Fruit fly (Drosophila melanogaster) whole organism, embryonic: ENCODE data around the gene CG45544.

Experiments
- CG10274 ChIP-seq: fragments of 200-800 bp; sonication (Bioruptor generic); optimal IDR thresholded peaks from 3 replicates; lab custom pipeline; 2017; ENCODE audit warnings: missing biosample characterization, mild to moderate bottlenecking, missing genetic modification characterization
- CG10979 ChIP-seq: fragments of 200-800 bp; sonication (Bioruptor generic); optimal IDR thresholded peaks from 2 replicates; lab custom pipeline; 2018; ENCODE audit warnings: missing biosample characterization, mild to moderate bottlenecking, missing genetic modification characterization, moderate library complexity
- CG11504 ChIP-seq: fragments of 200-800 bp; sonication (Bioruptor generic); optimal IDR thresholded peaks from 3 replicates; lab custom pipeline; 2019; ENCODE audit warnings: missing biosample characterization, mild to moderate bottlenecking, missing genetic modification characterization, moderate library complexity
- CG14710 ChIP-seq: fragments of 200-800 bp; sonication (Bioruptor generic); optimal IDR thresholded peaks from 3 replicates; lab custom pipeline; 2019; ENCODE audit warnings: missing biosample characterization, mild to moderate bottlenecking, missing genetic modification characterization, moderate library complexity
- CG15696 ChIP-seq: fragments of 200-800 bp; sonication (Bioruptor generic); optimal IDR thresholded peaks from 2 replicates; lab custom pipeline; 2019; ENCODE audit warnings: missing biosample characterization, mild to moderate bottlenecking, missing genetic modification characterization, moderate library complexity
- CG16779 ChIP-seq: fragments of 200-800 bp; sonication (Bioruptor generic); IDR thresholded peaks from 2 replicates; pipeline ENCODE4 v1.3.6; 2022; ENCODE audit warnings: missing biosample characterization, missing genetic modification characterization
- CG17361 ChIP-seq: fragments of 200-800 bp; sonication (Bioruptor generic); IDR thresholded peaks from 3 replicates; pipeline ENCODE4 v1.3.6; 2022; ENCODE audit warnings: missing biosample characterization, missing genetic modification characterization
- CG17829 ChIP-seq: fragments of 200-800 bp; optimal IDR thresholded peaks from 2 replicates; lab custom pipeline; 2019; ENCODE audit warnings: missing biosample characterization, mild to moderate bottlenecking, missing genetic modification characterization, moderate library complexity
- CG18262 ChIP-seq: fragments of 200-800 bp; optimal IDR thresholded peaks from 3 replicates; lab custom pipeline; 2019; ENCODE audit warnings: missing biosample characterization, mild to moderate bottlenecking, missing genetic modification characterization, moderate library complexity
- CG2712 ChIP-seq: fragments of 200-800 bp; optimal IDR thresholded peaks from 3 replicates; lab custom pipeline; 2019; ENCODE audit warnings: missing biosample characterization, mild to moderate bottlenecking, missing genetic modification characterization, moderate library complexity
- CG31441 ChIP-seq: fragments of 200-800 bp; sonication (Bioruptor generic); IDR thresholded peaks from 2 replicates; pipeline ENCODE4 v1.3.6; 2022; ENCODE audit warnings: missing biosample characterization, missing genetic modification characterization
- CG33557 ChIP-seq: fragments of 200-800 bp; sonication (Bioruptor generic); optimal IDR thresholded peaks from 2 replicates; lab custom pipeline; 2019; ENCODE audit warnings: missing biosample characterization, mild to moderate bottlenecking, missing genetic modification characterization, moderate library complexity
- CG34422 ChIP-seq: fragments of 200-800 bp; sonication (Bioruptor generic); IDR thresholded peaks from 3 replicates; pipeline ENCODE4 v1.3.6; 2022; ENCODE audit warnings: missing biosample characterization, missing genetic modification characterization
- CG6791 ChIP-seq: fragments of 200-800 bp; sonication (Bioruptor generic); IDR thresholded peaks from 3 replicates; pipeline ENCODE4 v1.3.6; 2022; ENCODE audit warnings: missing biosample characterization, missing genetic modification characterization; ENCODE audit not compliant: partially characterized antibody
- CG7839 ChIP-seq: fragments of 200-800 bp; sonication (Bioruptor generic); optimal IDR thresholded peaks from 3 replicates; lab custom pipeline; 2018; ENCODE audit warnings: missing biosample characterization, mild to moderate bottlenecking, missing genetic modification characterization, moderate library complexity
- CG8765 ChIP-seq: fragments of 200-800 bp; sonication (Bioruptor generic); IDR thresholded peaks from 2 replicates; pipeline ENCODE4 v1.3.6; 2022; ENCODE audit warnings: missing biosample characterization, missing genetic modification characterization
- CG9727 ChIP-seq: fragments of 200-800 bp; sonication (Bioruptor generic); optimal IDR thresholded peaks from 3 replicates; lab custom pipeline; 2017; ENCODE audit warnings: missing biosample characterization, mild to moderate bottlenecking, missing genetic modification characterization
- CoRest ChIP-seq: fragments of 200-800 bp; sonication (Bioruptor generic); optimal IDR thresholded peaks from 3 replicates; lab custom pipeline; 2018; ENCODE audit warnings: missing biosample characterization, mild to moderate bottlenecking, missing genetic modification characterization, moderate library complexity
- D19A ChIP-seq: fragments of 200-800 bp; optimal IDR thresholded peaks from 3 replicates; lab custom pipeline; 2019; ENCODE audit warnings: missing biosample characterization, mild to moderate bottlenecking, missing genetic modification characterization, moderate library complexity
- Ets65A ChIP-seq: fragments of 200-800 bp; sonication (Bioruptor generic); peaks from one replicate; lab custom pipeline; 2016; ENCODE audit warnings: missing biosample characterization, missing genetic modification characterization
- Hr78 ChIP-seq, 2 experiments: fragments of 200-800 bp in 1 of 2; fragments of >200 bp in 1 of 2; sonication (Bioruptor generic) in 1 of 2; optimal IDR thresholded peaks; 2 replicates each; lab custom pipeline; 2017 to 2019; ENCODE audit warnings: missing biosample characterization in 2 of 2, missing genetic modification characterization in 2 of 2, mild to moderate bottlenecking in 1 of 2, moderate library complexity in 1 of 2
- Lhr ChIP-seq: fragments of 200-800 bp; sonication (Bioruptor generic); optimal IDR thresholded peaks from 3 replicates; lab custom pipeline; 2017; ENCODE audit warnings: mild to moderate bottlenecking, missing biosample characterization, missing genetic modification reagents, missing genetic modification characterization
- Pdp1 ChIP-seq, 2 experiments: fragments of 200-800 bp; sonication (Bioruptor generic); optimal IDR thresholded peaks; 3 replicates each; lab custom pipeline; 2016; ENCODE audit warnings: missing biosample characterization in 2 of 2, missing genetic modification characterization in 2 of 2, mild to moderate bottlenecking in 1 of 2, moderate library complexity in 1 of 2
- Ssrp ChIP-seq: fragments of 200-800 bp; sonication (Bioruptor generic); optimal IDR thresholded peaks from 2 replicates; lab custom pipeline; 2018; ENCODE audit warnings: missing biosample characterization, mild to moderate bottlenecking, missing genetic modification characterization, moderate library complexity
- Trl ChIP-seq, 3 experiments: fragments of >200 bp in 2 of 3; fragments of 200-800 bp in 1 of 3; sonication (Bioruptor generic) in 1 of 3; optimal IDR thresholded peaks; 2 replicates in 1 of 3; 3 replicates in 2 of 3; lab custom pipeline; 2016 to 2017; ENCODE audit warnings: missing biosample characterization in 1 of 3, missing genetic modification characterization in 1 of 3
- Xrp1 ChIP-seq: fragments of 200-800 bp; sonication (Bioruptor generic); IDR thresholded peaks from 2 replicates; pipeline ENCODE4 v1.3.6; 2022; ENCODE audit warnings: missing biosample characterization, missing genetic modification characterization
- ato ChIP-seq: fragments of 200-800 bp; sonication (Bioruptor generic); IDR thresholded peaks from 2 replicates; pipeline ENCODE4 v1.3.6; 2022; ENCODE audit warnings: missing biosample characterization, missing genetic modification characterization; ENCODE audit not compliant: partially characterized antibody
- bigmax ChIP-seq: fragments of 200-800 bp; sonication (Bioruptor generic); optimal IDR thresholded peaks from 2 replicates; lab custom pipeline; 2018; ENCODE audit warnings: missing biosample characterization, mild to moderate bottlenecking, missing genetic modification characterization
- bsh ChIP-seq, 2 experiments: fragments of 200-800 bp; sonication (Bioruptor generic); optimal IDR thresholded peaks; 2 replicates each; lab custom pipeline; 2017 to 2018; ENCODE audit warnings: mild to moderate bottlenecking in 2 of 2, missing biosample characterization in 2 of 2, missing genetic modification characterization in 2 of 2, moderate library complexity in 1 of 2
- cg ChIP-seq: fragments of 200-800 bp; sonication (Bioruptor generic); optimal IDR thresholded peaks from 3 replicates; lab custom pipeline; 2019; ENCODE audit warnings: missing biosample characterization, mild to moderate bottlenecking, missing genetic modification characterization, moderate library complexity
- crol ChIP-seq: fragments of 200-800 bp; sonication (Bioruptor generic); IDR thresholded peaks from 2 replicates; pipeline ENCODE4 v1.3.6; 2022; ENCODE audit warnings: missing biosample characterization, missing genetic modification characterization
- dmrt11E ChIP-seq: fragments of 200-800 bp; sonication (Bioruptor generic); optimal IDR thresholded peaks from 3 replicates; lab custom pipeline; 2018; ENCODE audit warnings: missing biosample characterization, mild to moderate bottlenecking, missing genetic modification characterization, moderate library complexity
- gcm ChIP-seq: fragments of 200-800 bp; sonication (Bioruptor generic); optimal IDR thresholded peaks from 2 replicates; lab custom pipeline; 2019; ENCODE audit warnings: missing biosample characterization, mild to moderate bottlenecking, missing genetic modification characterization, moderate library complexity
- gem ChIP-seq: fragments of 200-800 bp; sonication (Bioruptor generic); optimal IDR thresholded peaks from 2 replicates; lab custom pipeline; 2019; ENCODE audit warnings: missing biosample characterization, mild to moderate bottlenecking, missing genetic modification characterization, moderate library complexity
- gfzf ChIP-seq: fragments of 200-800 bp; sonication (Bioruptor generic); optimal IDR thresholded peaks from 2 replicates; lab custom pipeline; 2016; ENCODE audit warnings: missing biosample characterization, mild to moderate bottlenecking, missing genetic modification characterization, moderate library complexity
- lab ChIP-seq: fragments of 200-800 bp; sonication (Bioruptor generic); optimal IDR thresholded peaks from 3 replicates; lab custom pipeline; 2017; ENCODE audit warnings: missing biosample characterization, missing genetic modification characterization, mild to moderate bottlenecking, moderate library complexity, missing genetic modification reagents
- lola ChIP-seq, 3 experiments: fragments of >200 bp in 2 of 3; fragments of 200-800 bp in 1 of 3; sonication (Bioruptor generic) in 1 of 3; optimal IDR thresholded peaks; 2 replicates each; lab custom pipeline; 2017 to 2019; ENCODE audit warnings: missing biosample characterization in 3 of 3, missing genetic modification characterization in 3 of 3, mild to moderate bottlenecking in 1 of 3, moderate library complexity in 1 of 3
- nmo ChIP-seq: fragments of 200-800 bp; sonication (Bioruptor generic); optimal IDR thresholded peaks from 2 replicates; lab custom pipeline; 2018; ENCODE audit warnings: missing biosample characterization, mild to moderate bottlenecking, missing genetic modification characterization, moderate library complexity
- org-1 ChIP-seq: fragments of 200-800 bp; sonication (Bioruptor generic); optimal IDR thresholded peaks from 2 replicates; lab custom pipeline; 2017; ENCODE audit warnings: missing biosample characterization, missing genetic modification characterization
- phol ChIP-seq: fragments of 200-800 bp; sonication (Bioruptor generic); optimal IDR thresholded peaks from 3 replicates; lab custom pipeline; 2018; ENCODE audit warnings: missing biosample characterization, mild to moderate bottlenecking, missing genetic modification characterization, moderate library complexity
- ranshi ChIP-seq: fragments of 200-800 bp; sonication (Bioruptor generic); IDR thresholded peaks from 2 replicates; pipeline ENCODE4 v1.3.6; 2022; ENCODE audit warnings: missing biosample characterization, missing genetic modification characterization
- rib ChIP-seq: fragments of 200-800 bp; sonication (Bioruptor generic); IDR thresholded peaks from 2 replicates; pipeline ENCODE4 v1.3.6; 2022; ENCODE audit warnings: missing biosample characterization, missing genetic modification characterization
- trem ChIP-seq: fragments of 200-800 bp; optimal IDR thresholded peaks from 3 replicates; lab custom pipeline; 2019; ENCODE audit warnings: missing biosample characterization, mild to moderate bottlenecking, missing genetic modification characterization, moderate library complexity
- zen ChIP-seq: fragments of 200-800 bp; sonication (Bioruptor generic); optimal IDR thresholded peaks from 3 replicates; lab custom pipeline; 2018; ENCODE audit warnings: missing biosample characterization, mild to moderate bottlenecking, missing genetic modification characterization, moderate library complexity
- zen2 ChIP-seq: fragments of 200-800 bp; sonication (Bioruptor generic); IDR thresholded peaks from 3 replicates; pipeline ENCODE4 v1.3.6; 2022; ENCODE audit warnings: missing biosample characterization, missing genetic modification characterization; ENCODE audit not compliant: partially characterized antibody
- zf30C ChIP-seq: fragments of 200-800 bp; sonication (Bioruptor generic); optimal IDR thresholded peaks from 3 replicates; lab custom pipeline; 2018; ENCODE audit warnings: missing biosample characterization, mild to moderate bottlenecking, missing genetic modification characterization
- zfh1 ChIP-seq: fragments of 200-800 bp; sonication (Bioruptor generic); IDR thresholded peaks from 3 replicates; pipeline ENCODE4 v1.3.6; 2022; ENCODE audit warnings: missing biosample characterization, missing genetic modification characterization

The CG45544 gene

DNA sequence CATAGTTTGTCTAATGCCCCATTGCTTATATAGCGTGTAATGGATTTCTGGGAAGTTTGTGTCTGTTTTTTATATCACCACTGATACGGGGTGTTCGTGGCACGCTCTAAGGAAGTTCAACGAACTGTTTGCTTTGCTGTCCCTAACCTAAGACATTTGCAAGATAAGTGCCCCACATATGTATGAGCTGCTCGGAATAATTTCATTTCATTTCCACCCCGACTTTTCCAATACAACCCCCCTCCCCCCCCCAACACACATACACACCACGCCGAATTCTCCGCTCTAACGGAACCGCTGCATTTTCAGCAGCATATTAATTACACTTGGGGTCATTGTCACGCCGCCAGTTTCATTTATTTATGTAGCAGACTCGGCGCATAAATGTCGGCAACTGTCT is 11.8 kb downstream of the CG45544 start (continued):
- TF ChIP-seq Hr78 (GFP tag; optimal IDR thresholded peaks at IDR 0.05; lab: Kevin White, UChicago) (peak in 1 of 2 experiments; percentile 37), Ssrp (tag; lab: Kevin White, UChicago) (no peak), gcm (GFP tag; lab: Kevin White, UChicago) (peak; percentile 48), Pdp1 (GFP tag; optimal IDR thresholded peaks at IDR 0.05; lab: Kevin White, UChicago) (peak in 1 of 2 experiments; percentile 52), CG34422 (no peak), Trl (optimal IDR thresholded peaks at IDR 0.05; lab: Kevin White, UChicago) (no peak), Trl (GFP tag; optimal IDR thresholded peaks at IDR 0.05; lab: Kevin White, UChicago) (no peak), zfh1 (GFP tag; lab: Robert Waterston, UW) (no peak), D19A (peak; percentile 6), bigmax (GFP tag; lab: Kevin White, UChicago) (peak; percentile 8), cg (GFP tag; lab: Kevin White, UChicago) (peak; percentile 51), crol (GFP tag; lab: Robert Waterston, UW) (peak; percentile 91), CG16779 (no peak), Lhr (GFP tag; lab: Kevin White, UChicago) (no peak)

DNA sequence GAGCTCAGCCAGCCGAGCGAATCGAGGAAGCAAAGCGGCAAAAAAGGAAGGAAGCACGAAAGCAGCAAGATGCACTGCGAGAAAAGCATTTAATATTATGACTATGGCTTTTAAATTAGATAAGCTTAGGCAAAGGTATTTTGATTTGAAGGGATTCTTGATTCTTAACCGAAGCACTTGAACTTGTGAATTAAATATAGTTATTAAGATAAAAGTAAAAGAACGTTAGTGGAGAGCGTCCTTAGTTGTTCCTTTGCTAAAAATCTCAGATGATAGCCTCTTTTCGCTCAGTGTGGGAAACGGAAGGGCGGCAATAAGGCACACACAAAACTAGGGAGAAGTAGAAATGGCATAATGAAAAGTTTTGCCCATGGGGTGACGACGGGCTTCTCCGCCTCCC is 12.9 kb downstream of the CG45544 start:
- TF ChIP-seq gfzf (GFP tag; lab: Kevin White, UChicago) (no peak), CG10274 (GFP tag; lab: Kevin White, UChicago) (no peak), bsh (GFP tag; optimal IDR thresholded peaks at IDR 0.05; lab: Kevin White, UChicago) (peak in 1 of 2 experiments; percentile 11), zf30C (peak; percentile 24), dmrt11E (tag; lab: Kevin White, UChicago) (peak; percentile 54), CG10979 (tag; lab: Kevin White, UChicago) (peak; percentile 50), CG2712 (tag; lab: Kevin White, UChicago) (peak; percentile 39), CG33557 (GFP tag; lab: Kevin White, UChicago) (peak; percentile 6), rib (GFP tag; lab: Robert Waterston, UW) (no peak), CG18262 (peak; percentile 42), Ets65A (GFP tag; lab: Kevin White, UChicago) (peak; percentile 16), CG7839 (tag; lab: Kevin White, UChicago) (peak; percentile 12), ato (no peak), CG31441 (0 out of 2 replicates have a peak, but pooled peaks have one; percentile 15), trem (peak; percentile 10), gem (tag; lab: Kevin White, UChicago) (peak; percentile 28), CG17361 (GFP tag; lab: Robert Waterston, UW) (0 out of 3 replicates have a peak, but pooled peaks have one; percentile 12), CG17829 (tag; lab: Kevin White, UChicago) (peak; percentile 2), zen2 (GFP tag; lab: Robert Waterston, UW) (no peak), Xrp1 (peak; percentile 40; the same call in 1 of the 2 replicates), CG11504 (tag; lab: Kevin White, UChicago) (peak; percentile 18), CoRest (tag; lab: Kevin White, UChicago) (no peak), CG6791 (GFP tag; lab: Robert Waterston, UW) (no peak), zen (tag; lab: Kevin White, UChicago) (no peak), phol (tag; lab: Kevin White, UChicago) (peak; percentile 17), CG8765 (GFP tag; lab: Robert Waterston, UW) (peak; percentile 32; the same call in 1 of the 2 replicates), ranshi (GFP tag; lab: Robert Waterston, UW) (no peak), org-1 (GFP tag; lab: Kevin White, UChicago) (no peak), lab (GFP tag; lab: Kevin White, UChicago) (no peak), nmo (GFP tag; lab: Kevin White, UChicago) (peak; percentile 21), CG9727 (peak; percentile 11), CG15696 (peak; percentile 9), lola (GFP tag; optimal IDR thresholded peaks at IDR 0.05; lab: Kevin White, UChicago) (peak in 1 of 3 experiments; percentile 48), CG14710 (peak; percentile 32)
